Fruit fly (Drosophila melanogaster) whole organism, embryonic: Measurements from ENCODE around the gene gry.

ENCODE experiments used
- Blimp-1 ChIP-seq: fragments of 200-800 bp; sonication (Bioruptor generic); optimal IDR thresholded peaks from 3 replicates; lab custom pipeline; 2018; ENCODE audit warnings: missing biosample characterization, missing genetic modification characterization, mild to moderate bottlenecking, moderate library complexity, missing genetic modification reagents
- CG10959 ChIP-seq: fragments of 200-800 bp; sonication (Bioruptor generic); IDR thresholded peaks from 2 replicates; pipeline ENCODE4 v1.3.6; 2022; ENCODE audit warnings: missing biosample characterization, missing genetic modification characterization
- CG10979 ChIP-seq: fragments of 200-800 bp; sonication (Bioruptor generic); optimal IDR thresholded peaks from 2 replicates; lab custom pipeline; 2018; ENCODE audit warnings: missing biosample characterization, mild to moderate bottlenecking, missing genetic modification characterization, moderate library complexity
- CG11696 ChIP-seq: fragments of 200-800 bp; sonication (Bioruptor generic); IDR thresholded peaks from 2 replicates; pipeline ENCODE4 v1.3.6; 2022; ENCODE audit warnings: missing biosample characterization, missing genetic modification characterization
- CG12155 ChIP-seq: fragments of 200-800 bp; sonication (Bioruptor generic); optimal IDR thresholded peaks from 3 replicates; lab custom pipeline; 2016; ENCODE audit warnings: missing biosample characterization, missing genetic modification characterization
- CG12236 ChIP-seq: fragments of 200-800 bp; sonication (Bioruptor generic); optimal IDR thresholded peaks from 2 replicates; lab custom pipeline; 2016; ENCODE audit warnings: missing biosample characterization, missing genetic modification characterization
- CG13424 ChIP-seq: fragments of 200-800 bp; sonication (Bioruptor generic); optimal IDR thresholded peaks from 2 replicates; lab custom pipeline; 2019; ENCODE audit warnings: missing biosample characterization, mild to moderate bottlenecking, missing genetic modification characterization, moderate library complexity
- CG15269 ChIP-seq: fragments of 200-800 bp; sonication (Bioruptor generic); optimal IDR thresholded peaks from 2 replicates; lab custom pipeline; 2018; ENCODE audit warnings: missing biosample characterization, mild to moderate bottlenecking, missing genetic modification characterization, moderate library complexity
- CG1603 ChIP-seq: fragments of 200-800 bp; sonication (Bioruptor generic); optimal IDR thresholded peaks from 2 replicates; lab custom pipeline; 2019; ENCODE audit warnings: missing biosample characterization, mild to moderate bottlenecking, missing genetic modification characterization, moderate library complexity
- CG17359 ChIP-seq: fragments of 200-800 bp; sonication (Bioruptor generic); optimal IDR thresholded peaks from 3 replicates; lab custom pipeline; 2018; ENCODE audit warnings: missing biosample characterization, mild to moderate bottlenecking, missing genetic modification characterization, moderate library complexity
- CG17385 ChIP-seq: fragments of 200-800 bp; sonication (Bioruptor generic); optimal IDR thresholded peaks from 3 replicates; lab custom pipeline; 2018; ENCODE audit warnings: missing biosample characterization, mild to moderate bottlenecking, missing genetic modification characterization
- CG18262 ChIP-seq: fragments of 200-800 bp; optimal IDR thresholded peaks from 3 replicates; lab custom pipeline; 2019; ENCODE audit warnings: missing biosample characterization, mild to moderate bottlenecking, missing genetic modification characterization, moderate library complexity
- CG18599 ChIP-seq: fragments of 200-800 bp; sonication (Bioruptor generic); optimal IDR thresholded peaks from 3 replicates; lab custom pipeline; 2017; ENCODE audit warnings: missing biosample characterization, missing genetic modification characterization, mild to moderate bottlenecking, moderate library complexity, missing genetic modification reagents
- CG8089 ChIP-seq: fragments of 200-800 bp; sonication (Bioruptor generic); optimal IDR thresholded peaks from 3 replicates; lab custom pipeline; 2016; ENCODE audit warnings: missing biosample characterization, missing genetic modification characterization
- CG8924 ChIP-seq: fragments of 200-800 bp; optimal IDR thresholded peaks from 3 replicates; lab custom pipeline; 2019; ENCODE audit warnings: missing biosample characterization, mild to moderate bottlenecking, missing genetic modification characterization, moderate library complexity
- Ets65A ChIP-seq: fragments of 200-800 bp; sonication (Bioruptor generic); peaks from one replicate; lab custom pipeline; 2016; ENCODE audit warnings: missing biosample characterization, missing genetic modification characterization
- MTF-1 ChIP-seq: fragments of 200-800 bp; sonication (Bioruptor generic); optimal IDR thresholded peaks from 2 replicates; lab custom pipeline; 2018; ENCODE audit warnings: missing biosample characterization, mild to moderate bottlenecking, missing genetic modification characterization, borderline replicate concordance
- NC2β ChIP-seq: fragments of 200-800 bp; sonication (Bioruptor generic); optimal IDR thresholded peaks from 2 replicates; lab custom pipeline; 2016; ENCODE audit warnings: missing biosample characterization, missing genetic modification characterization
- Nf-YB ChIP-seq: fragments of 200-800 bp; sonication (Bioruptor generic); optimal IDR thresholded peaks from 3 replicates; lab custom pipeline; 2019; ENCODE audit warnings: missing biosample characterization, mild to moderate bottlenecking, missing genetic modification characterization, moderate library complexity
- Oli ChIP-seq: fragments of 200-800 bp; sonication (Bioruptor generic); optimal IDR thresholded peaks from 2 replicates; lab custom pipeline; 2018; ENCODE audit warnings: missing biosample characterization, mild to moderate bottlenecking, missing genetic modification characterization, moderate library complexity
- Side ChIP-seq: fragments of 200-800 bp; sonication (Bioruptor generic); optimal IDR thresholded peaks from 2 replicates; lab custom pipeline; 2016; ENCODE audit warnings: missing biosample characterization, missing genetic modification characterization
- Sox100B ChIP-seq: fragments of 200-800 bp; sonication (Bioruptor generic); optimal IDR thresholded peaks from 3 replicates; lab custom pipeline; 2018; ENCODE audit warnings: missing biosample characterization, mild to moderate bottlenecking, missing genetic modification characterization
- Ssrp ChIP-seq: fragments of 200-800 bp; sonication (Bioruptor generic); optimal IDR thresholded peaks from 2 replicates; lab custom pipeline; 2018; ENCODE audit warnings: missing biosample characterization, mild to moderate bottlenecking, missing genetic modification characterization, moderate library complexity
- Tbp ChIP-seq: fragments of >200 bp; optimal IDR thresholded peaks from 2 replicates; lab custom pipeline; 2018; ENCODE audit warnings: missing biosample characterization, missing genetic modification characterization
- Trl ChIP-seq, 3 experiments: fragments of >200 bp in 2 of 3; fragments of 200-800 bp in 1 of 3; sonication (Bioruptor generic) in 1 of 3; optimal IDR thresholded peaks; 2 replicates in 1 of 3; 3 replicates in 2 of 3; lab custom pipeline; 2016 to 2017; ENCODE audit warnings: missing biosample characterization in 1 of 3, missing genetic modification characterization in 1 of 3
- Xbp1 ChIP-seq: fragments of 200-800 bp; sonication (Bioruptor generic); optimal IDR thresholded peaks from 3 replicates; lab custom pipeline; 2016; ENCODE audit warnings: missing biosample characterization, mild to moderate bottlenecking, missing genetic modification characterization
- ara ChIP-seq: fragments of 200-800 bp; sonication (Bioruptor generic); IDR thresholded peaks from 2 replicates; pipeline ENCODE4 v1.3.6; 2022; ENCODE audit warnings: missing biosample characterization, missing genetic modification characterization
- cas ChIP-seq: fragments of 200-800 bp; sonication (Bioruptor generic); IDR thresholded peaks from 2 replicates; pipeline ENCODE4 v1.3.6; 2022; ENCODE audit warnings: missing biosample characterization, missing genetic modification characterization
- chinmo ChIP-seq: fragments of 200-800 bp; sonication (Bioruptor generic); IDR thresholded peaks from 4 replicates; pipeline ENCODE4 v1.3.6; 2022; ENCODE audit warnings: missing biosample characterization, missing genetic modification characterization; ENCODE audit not compliant: partially characterized antibody
- crc ChIP-seq: fragments of 200-800 bp; sonication (Bioruptor generic); optimal IDR thresholded peaks from 2 replicates; lab custom pipeline; 2016; ENCODE audit warnings: missing biosample characterization, missing genetic modification characterization
- crol ChIP-seq: fragments of 200-800 bp; sonication (Bioruptor generic); IDR thresholded peaks from 2 replicates; pipeline ENCODE4 v1.3.6; 2022; ENCODE audit warnings: missing biosample characterization, missing genetic modification characterization
- dimm ChIP-seq: fragments of 200-800 bp; sonication (Bioruptor generic); IDR thresholded peaks from 2 replicates; pipeline ENCODE4 v1.3.6; 2022; ENCODE audit warnings: missing biosample characterization, missing genetic modification characterization
- dysf ChIP-seq: fragments of 200-800 bp; sonication (Bioruptor generic); IDR thresholded peaks from 3 replicates; pipeline ENCODE4 v1.3.6; 2022; ENCODE audit warnings: missing biosample characterization, missing genetic modification characterization
- esg ChIP-seq: fragments of 200-800 bp; sonication (Bioruptor generic); conservative IDR thresholded peaks from 2 replicates; pipeline ENCODE4 v1.3.6; 2022; ENCODE audit warnings: missing biosample characterization, missing genetic modification characterization
- fd64A ChIP-seq: fragments of 200-800 bp; sonication (Bioruptor generic); optimal IDR thresholded peaks from 3 replicates; lab custom pipeline; 2018; ENCODE audit warnings: missing biosample characterization, mild to moderate bottlenecking, missing genetic modification characterization
- fd96Cb ChIP-seq: fragments of 200-800 bp; sonication (Bioruptor generic); optimal IDR thresholded peaks from 2 replicates; lab custom pipeline; 2018; ENCODE audit warnings: missing biosample characterization, mild to moderate bottlenecking, missing genetic modification characterization, moderate library complexity
- lbe ChIP-seq: fragments of 200-800 bp; sonication (Bioruptor generic); optimal IDR thresholded peaks from 2 replicates; lab custom pipeline; 2016; ENCODE audit warnings: missing biosample characterization, mild to moderate bottlenecking, missing genetic modification characterization
- nmo ChIP-seq: fragments of 200-800 bp; sonication (Bioruptor generic); optimal IDR thresholded peaks from 2 replicates; lab custom pipeline; 2018; ENCODE audit warnings: missing biosample characterization, mild to moderate bottlenecking, missing genetic modification characterization, moderate library complexity
- pita ChIP-seq: fragments of 200-800 bp; sonication (Bioruptor generic); optimal IDR thresholded peaks from 2 replicates; lab custom pipeline; 2017; ENCODE audit warnings: missing biosample characterization, mild to moderate bottlenecking, missing genetic modification characterization
- row ChIP-seq: fragments of 200-800 bp; sonication (Bioruptor generic); IDR thresholded peaks from 3 replicates; pipeline ENCODE4 v1.3.6; 2022; ENCODE audit warnings: missing biosample characterization, missing genetic modification characterization
- sc ChIP-seq, 3 experiments: fragments of >200 bp in 2 of 3; fragments of 200-800 bp in 1 of 3; sonication (Bioruptor generic) in 1 of 3; optimal IDR thresholded peaks; 2 replicates in 2 of 3; 3 replicates in 1 of 3; lab custom pipeline; 2017; ENCODE audit warnings: mild to moderate bottlenecking in 1 of 3, missing biosample characterization in 1 of 3, missing genetic modification characterization in 1 of 3, missing genetic modification reagents in 1 of 3
- sens ChIP-seq: fragments of 200-800 bp; sonication (Bioruptor generic); peaks from one replicate; lab custom pipeline; 2016; ENCODE audit warnings: missing biosample characterization, missing genetic modification characterization
- seq ChIP-seq: fragments of 200-800 bp; sonication (Bioruptor generic); IDR thresholded peaks from 2 replicates; pipeline ENCODE4 v1.3.6; 2022; ENCODE audit warnings: missing biosample characterization, missing genetic modification characterization
- shn ChIP-seq: fragments of 200-800 bp; sonication (Bioruptor generic); optimal IDR thresholded peaks from 3 replicates; lab custom pipeline; 2016; ENCODE audit warnings: missing biosample characterization, missing genetic modification characterization
- trem ChIP-seq: fragments of 200-800 bp; optimal IDR thresholded peaks from 3 replicates; lab custom pipeline; 2019; ENCODE audit warnings: missing biosample characterization, mild to moderate bottlenecking, missing genetic modification characterization, moderate library complexity
- unpg ChIP-seq: fragments of 200-800 bp; sonication (Bioruptor generic); optimal IDR thresholded peaks from 3 replicates; lab custom pipeline; 2018; ENCODE audit warnings: missing biosample characterization, mild to moderate bottlenecking, missing genetic modification characterization, moderate library complexity
- wek ChIP-seq: fragments of 200-800 bp; sonication (Bioruptor generic); optimal IDR thresholded peaks from 3 replicates; lab custom pipeline; 2018; ENCODE audit warnings: missing biosample characterization, mild to moderate bottlenecking, missing genetic modification characterization, moderate library complexity
- yki ChIP-seq: fragments of >200 bp; optimal IDR thresholded peaks from 3 replicates; lab custom pipeline; 2018

gry gene

DNA sequence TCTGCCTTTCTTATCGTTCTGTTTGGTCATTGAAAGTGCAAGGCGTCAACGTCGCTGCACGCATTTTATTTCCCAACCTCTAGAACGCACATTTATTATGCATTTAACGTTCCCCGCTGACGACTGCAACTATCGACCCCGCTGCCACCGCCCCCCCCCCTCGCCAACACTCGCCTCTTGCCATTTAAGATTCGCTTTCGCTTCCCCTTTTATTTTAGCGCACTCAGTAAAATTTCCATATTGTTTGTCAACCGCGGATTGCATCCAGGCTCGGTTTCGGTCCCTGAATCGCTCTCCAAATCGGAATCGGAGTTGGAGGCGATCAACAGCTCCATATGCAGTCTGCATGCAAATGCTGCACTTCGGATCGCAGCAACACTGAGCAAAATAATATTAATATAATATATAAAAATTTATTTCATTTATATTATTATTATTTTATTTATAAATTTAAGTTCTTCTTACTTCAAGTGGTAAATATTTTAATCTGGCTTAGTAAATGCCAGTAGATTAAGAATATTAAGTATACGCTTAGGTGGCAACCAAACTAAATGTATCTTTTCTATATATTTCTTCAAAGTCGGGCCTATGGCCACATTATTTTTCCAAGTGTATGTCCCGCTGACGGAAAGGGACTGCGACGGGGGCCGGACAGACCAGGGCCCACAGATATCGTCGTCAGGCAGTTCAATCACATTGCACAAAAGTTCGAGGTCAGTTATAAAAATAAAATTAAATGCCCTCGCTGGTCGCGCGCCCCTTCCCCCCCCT is 41.9 kb downstream of the gry start (continued):
- peak; percentile 25 for TF ChIP-seq Ets65A (GFP tag; lab: Kevin White, UChicago)
- peak; percentile 56 for TF ChIP-seq Ssrp (tag; lab: Kevin White, UChicago)
- no peak for TF ChIP-seq CG18599 (GFP tag; lab: Kevin White, UChicago)
- TF ChIP-seq dimm (GFP tag; lab: Robert Waterston, UW): peak; percentile 6; the same call in 1 of the 2 replicates
- TF ChIP-seq sens (GFP tag; lab: Kevin White, UChicago): no peak
- TF ChIP-seq CG10959 (GFP tag; lab: Robert Waterston, UW): no peak
- TF ChIP-seq CG11696: no peak
- TF ChIP-seq lbe (GFP tag; lab: Kevin White, UChicago): peak; percentile 94
- TF ChIP-seq Trl (optimal IDR thresholded peaks at IDR 0.05; lab: Kevin White, UChicago): no peak
- no peak for TF ChIP-seq Trl (GFP tag; optimal IDR thresholded peaks at IDR 0.05; lab: Kevin White, UChicago)
- peak; percentile 24 for TF ChIP-seq Nf-YB
- no peak for TF ChIP-seq MTF-1 (GFP tag; lab: Kevin White, UChicago)
- peak; percentile 25; the same call in 2 of the 3 replicates for TF ChIP-seq row (GFP tag; lab: Robert Waterston, UW)
- TF ChIP-seq CG13424 (tag; lab: Kevin White, UChicago): peak; percentile 40
- no peak for TF ChIP-seq CG8089 (GFP tag; lab: Kevin White, UChicago)
- TF ChIP-seq CG8924: peak; percentile 25
- TF ChIP-seq CG17359: peak; percentile 53
- no peak for TF ChIP-seq Tbp (GFP tag; lab: Kevin White, UChicago)
- no peak for TF ChIP-seq CG12236 (GFP tag; lab: Kevin White, UChicago)
- TF ChIP-seq trem (tag; lab: Kevin White, UChicago): peak; percentile 17
- peak; percentile 18 for TF ChIP-seq unpg
- TF ChIP-seq shn (GFP tag; lab: Kevin White, UChicago): no peak
- TF ChIP-seq wek: no peak
- peak; percentile 49 for TF ChIP-seq CG15269 (tag; lab: Kevin White, UChicago)
- TF ChIP-seq crc (GFP tag; lab: Kevin White, UChicago): no peak
- no peak for TF ChIP-seq CG12155 (GFP tag; lab: Kevin White, UChicago)
- no peak for TF ChIP-seq NC2β (GFP tag; lab: Kevin White, UChicago)
- TF ChIP-seq CG10979: peak; percentile 34
- no peak for TF ChIP-seq ara
- TF ChIP-seq Blimp-1 (GFP tag; lab: Kevin White, UChicago): peak; percentile 15
- TF ChIP-seq Xbp1 (GFP tag; lab: Kevin White, UChicago): peak; percentile 12
- peak; percentile 28 for TF ChIP-seq Sox100B (GFP tag; lab: Kevin White, UChicago)
- TF ChIP-seq fd64A (GFP tag; lab: Kevin White, UChicago): no peak
- no peak for TF ChIP-seq yki (lab: Kevin White, UChicago)
- TF ChIP-seq pita: no peak
- 0 out of 4 replicates have a peak, but pooled peaks have one; percentile 28 for TF ChIP-seq chinmo
- TF ChIP-seq Side (GFP tag; lab: Kevin White, UChicago): no peak
- TF ChIP-seq CG1603: peak; percentile 2
- 0 out of 3 replicates have a peak, but pooled peaks have one; percentile 25 for TF ChIP-seq dysf (GFP tag; lab: Robert Waterston, UW)
- peak; percentile 38 for TF ChIP-seq fd96Cb (tag; lab: Kevin White, UChicago)
- peak; percentile 49 for TF ChIP-seq CG17385 (GFP tag; lab: Kevin White, UChicago)
- no peak for TF ChIP-seq sc (optimal IDR thresholded peaks at IDR 0.05; lab: Kevin White, UChicago)
- TF ChIP-seq sc (GFP tag; optimal IDR thresholded peaks at IDR 0.05; lab: Kevin White, UChicago): peak; percentile 4
- no peak for TF ChIP-seq cas (GFP tag; lab: Robert Waterston, UW)
- peak; percentile 51 for TF ChIP-seq Oli (tag; lab: Kevin White, UChicago)
- TF ChIP-seq nmo: peak; percentile 60
- peak; percentile 70 for TF ChIP-seq crol (GFP tag; lab: Robert Waterston, UW)
- TF ChIP-seq esg (GFP tag; lab: Robert Waterston, UW): no peak
- TF ChIP-seq CG18262: peak; percentile 45
- TF ChIP-seq seq (GFP tag; lab: Robert Waterston, UW): 0 out of 2 replicates have a peak, but pooled peaks have one; percentile 30
